Worm (Caenorhabditis elegans): ENCODE data around the gene srh-146.

DNA sequence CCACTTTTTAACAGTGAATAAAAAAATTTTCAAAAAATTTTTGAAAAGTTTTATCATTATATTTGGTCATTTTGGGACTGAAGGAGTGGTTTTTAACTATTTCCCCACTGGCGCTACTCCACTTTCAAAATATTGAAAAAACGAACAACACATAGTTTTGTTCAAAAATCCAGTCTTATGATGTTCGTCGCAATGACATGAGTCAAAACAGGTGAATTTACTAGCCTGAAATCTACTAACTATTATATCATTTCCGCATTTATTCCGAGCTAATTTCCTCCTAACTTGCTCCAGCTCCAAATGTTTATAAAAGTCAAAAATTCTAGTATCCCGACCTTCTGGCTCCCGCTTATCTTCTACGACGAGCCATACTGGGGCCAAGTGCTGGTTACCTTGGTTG is 29.6 kb upstream of the srh-146 start, which contains the start of gene sre-24:
- TF ChIP-seq W03F9.2 (tag; optimal IDR thresholded peaks at IDR 0.05) (no peak), him-1 (tag; optimal IDR thresholded peaks at IDR 0.05) (no peak), dao-5 (tag; optimal IDR thresholded peaks at IDR 0.05) (no peak)

Measured in whole organism, L4/young adult.